Fruit fly (Drosophila melanogaster) whole organism, embryonic: ENCODE results near the gene CG12594.

Source experiments
- CG14667 ChIP-seq: fragments of 200-800 bp; sonication (Bioruptor generic); IDR thresholded peaks from 2 replicates; pipeline ENCODE4 v1.3.6; 2022; ENCODE audit warnings: missing biosample characterization, missing genetic modification characterization
- CG3726 ChIP-seq: fragments of 200-800 bp; sonication (Bioruptor generic); IDR thresholded peaks from 3 replicates; pipeline ENCODE4, ENCODE4 v1.3.6; 2022; ENCODE audit warnings: missing biosample characterization, missing genetic modification characterization
- CG5180 ChIP-seq: fragments of 200-800 bp; sonication (Bioruptor generic); optimal IDR thresholded peaks from 3 replicates; lab custom pipeline; 2017; ENCODE audit warnings: missing biosample characterization, missing genetic modification characterization, mild to moderate bottlenecking, moderate library complexity, missing genetic modification reagents
- CG5953 ChIP-seq: fragments of 200-800 bp; sonication (Bioruptor generic); IDR thresholded peaks from 2 replicates; pipeline ENCODE4 v1.3.6; 2022; ENCODE audit warnings: missing biosample characterization, missing genetic modification characterization
- CG7963 ChIP-seq: fragments of 200-800 bp; sonication (Bioruptor generic); IDR thresholded peaks from 3 replicates; pipeline ENCODE4 v1.3.6; 2022; ENCODE audit warnings: missing biosample characterization, missing genetic modification characterization; ENCODE audit not compliant: partially characterized antibody
- CG9727 ChIP-seq: fragments of 200-800 bp; sonication (Bioruptor generic); optimal IDR thresholded peaks from 3 replicates; lab custom pipeline; 2017; ENCODE audit warnings: missing biosample characterization, mild to moderate bottlenecking, missing genetic modification characterization
- Hand ChIP-seq: fragments of 200-800 bp; sonication (Bioruptor generic); optimal IDR thresholded peaks from 2 replicates; lab custom pipeline; 2017; ENCODE audit warnings: mild to moderate bottlenecking, missing biosample characterization, missing genetic modification reagents, missing genetic modification characterization
- Mad ChIP-seq: fragments of 200-800 bp; sonication (Bioruptor generic); optimal IDR thresholded peaks from 2 replicates; lab custom pipeline; 2016; ENCODE audit warnings: missing biosample characterization, missing genetic modification characterization
- bab2 ChIP-seq: fragments of 200-800 bp; sonication (Bioruptor generic); optimal IDR thresholded peaks from 2 replicates; lab custom pipeline; 2016; ENCODE audit warnings: missing biosample characterization, missing genetic modification characterization
- ewg ChIP-seq: fragments of 200-800 bp; sonication (Bioruptor generic); optimal IDR thresholded peaks from 3 replicates; lab custom pipeline; 2017; ENCODE audit warnings: mild to moderate bottlenecking, missing biosample characterization, missing genetic modification reagents, missing genetic modification characterization
- jumu ChIP-seq: fragments of 200-800 bp; sonication (Bioruptor generic); optimal IDR thresholded peaks from 3 replicates; lab custom pipeline; 2016; ENCODE audit warnings: missing biosample characterization, missing genetic modification characterization
- run ChIP-seq: fragments of 200-800 bp; sonication (Bioruptor generic); optimal IDR thresholded peaks from 3 replicates; lab custom pipeline; 2018; ENCODE audit warnings: missing biosample characterization, mild to moderate bottlenecking, missing genetic modification characterization
- tin ChIP-seq: fragments of 200-800 bp; sonication (Bioruptor generic); optimal IDR thresholded peaks from 3 replicates; lab custom pipeline; 2016; ENCODE audit warnings: missing biosample characterization, missing genetic modification characterization
- unpg ChIP-seq: fragments of 200-800 bp; sonication (Bioruptor generic); optimal IDR thresholded peaks from 3 replicates; lab custom pipeline; 2018; ENCODE audit warnings: missing biosample characterization, mild to moderate bottlenecking, missing genetic modification characterization, moderate library complexity

DNA sequence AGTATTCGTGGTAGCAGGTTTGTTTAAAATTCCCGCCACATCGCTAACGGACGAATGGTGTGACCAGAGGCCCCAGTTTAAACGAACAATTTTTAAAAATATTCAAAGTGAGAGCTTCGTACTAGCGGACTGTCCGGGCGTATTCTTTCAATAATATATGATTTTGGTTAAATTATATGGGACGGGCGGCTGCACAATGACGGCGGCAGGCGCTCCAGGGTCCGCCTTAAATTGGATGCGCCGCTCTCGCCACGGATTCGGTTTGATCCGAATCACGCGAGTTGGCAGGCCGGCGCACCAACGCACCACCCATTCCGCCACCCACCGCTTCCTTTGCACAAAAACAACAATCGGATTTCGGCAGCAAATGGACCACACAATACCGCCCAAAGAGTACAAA is 13.8 kb downstream of the CG12594 start, which contains the start of gene CG14721:
- TF ChIP-seq Mad (GFP tag; lab: Kevin White, UChicago) (no peak), tin (peak; percentile 10), bab2 (GFP tag; lab: Kevin White, UChicago) (peak; percentile 46), CG5180 (no peak), CG14667 (no peak), jumu (peak; percentile 55), unpg (GFP tag; lab: Kevin White, UChicago) (no peak), CG9727 (GFP tag; lab: Kevin White, UChicago) (no peak), CG7963 (GFP tag; lab: Robert Waterston, UW) (no peak), Hand (no peak), CG3726 (GFP tag; lab: Robert Waterston, UW) (no peak), run (tag; lab: Kevin White, UChicago) (no peak), CG5953 (GFP tag; lab: Robert Waterston, UW) (no peak), ewg (GFP tag; lab: Kevin White, UChicago) (peak; percentile 62)
